Fruit fly (Drosophila melanogaster): Measurements from ENCODE around the gene RhoGAP71E.

The RhoGAP71E gene

DNA sequence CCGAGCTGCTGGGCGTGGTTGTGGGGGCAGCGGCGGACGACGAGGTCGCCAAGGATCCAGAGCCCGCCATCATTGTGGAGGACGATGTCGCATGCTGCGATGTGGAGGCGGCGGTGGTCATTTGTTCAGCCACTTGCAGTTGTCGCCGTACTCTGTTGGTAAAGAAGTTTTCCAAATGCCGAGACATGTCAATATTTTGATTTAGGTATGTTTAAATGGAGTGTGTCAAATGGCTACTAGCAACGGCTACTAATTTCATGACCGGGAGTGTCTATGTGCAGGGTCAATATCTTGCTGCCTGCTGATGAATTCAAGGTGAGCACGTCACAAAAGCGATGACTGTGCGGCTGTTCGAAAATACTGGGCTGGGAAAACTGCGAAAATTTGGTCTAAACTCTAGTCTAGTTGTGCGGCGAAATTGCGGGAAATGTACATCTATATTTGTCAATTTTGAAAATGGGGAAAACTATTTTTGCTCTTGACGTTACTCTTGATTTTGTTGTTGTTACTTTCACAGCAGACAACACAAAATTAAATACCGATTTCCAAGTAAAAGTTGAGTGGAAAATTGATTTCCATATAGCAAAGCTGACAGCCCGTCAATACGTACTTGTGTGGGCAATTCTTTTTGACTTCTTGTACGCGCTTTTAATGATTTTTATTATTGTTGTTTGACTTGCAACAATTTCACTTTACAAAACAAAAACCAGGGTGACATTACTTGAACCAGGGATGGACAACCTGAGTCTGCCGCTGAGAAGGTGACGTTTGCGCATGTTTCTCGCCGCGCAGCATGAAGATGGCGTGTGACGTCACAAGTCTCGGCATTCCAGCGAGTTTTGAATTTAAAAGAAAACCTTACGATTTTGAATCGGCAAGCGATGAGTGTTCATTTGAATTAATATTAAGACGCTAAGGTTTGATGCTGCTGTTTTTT is 947 bp upstream of the RhoGAP71E start, which contains the start of gene CG7656 (continued):
- TF ChIP-seq emc (GFP tag; optimal IDR thresholded peaks at IDR 0.05) (peak; percentile 47), CkIIα-i1 (GFP tag; IDR thresholded peaks at IDR 0.05) (no peak), CG12236 (GFP tag; optimal IDR thresholded peaks at IDR 0.05) (peak; percentile 37), Adf1 (GFP tag; IDR thresholded peaks at IDR 0.05) (no peak), toy (GFP tag; IDR thresholded peaks at IDR 0.05) (no peak), tll (GFP tag; optimal IDR thresholded peaks at IDR 0.05) (peak in 1 of 2 experiments; percentile 36), Dek (tag; optimal IDR thresholded peaks at IDR 0.05) (peak; percentile 66), bcd (GFP tag; optimal IDR thresholded peaks at IDR 0.05) (peak; percentile 32), phol (tag; optimal IDR thresholded peaks at IDR 0.05) (peak; percentile 41), CG2875 (GFP tag; optimal IDR thresholded peaks at IDR 0.05) (peak; percentile 35), CG11560 (tag; IDR thresholded peaks at IDR 0.05) (no peak), da (GFP tag; optimal IDR thresholded peaks at IDR 0.05) (peak; percentile 43), ase (GFP tag; IDR thresholded peaks at IDR 0.05) (peak; percentile 28; the same call in 1 of the 3 replicates), chn (GFP tag; optimal IDR thresholded peaks at IDR 0.05) (peak; percentile 83), pros (GFP tag; optimal IDR thresholded peaks at IDR 0.05) (no peak), Dref (GFP tag; IDR thresholded peaks at IDR 0.05) (no peak), dpn (GFP tag; optimal IDR thresholded peaks at IDR 0.05) (peak; percentile 68 to 78), ato (GFP tag; IDR thresholded peaks at IDR 0.05; ENCODE audit: partially characterized antibody) (no peak), ro (GFP tag; IDR thresholded peaks at IDR 0.05) (no peak), YL-1 (GFP tag; optimal IDR thresholded peaks at IDR 0.05) (peak; percentile 66), gce (GFP tag; IDR thresholded peaks at IDR 0.05) (peak; percentile 60; the same call in 1 of the 3 replicates), CG16815 (GFP tag; optimal IDR thresholded peaks at IDR 0.05) (peak; percentile 47), Jarid2 (GFP tag; optimal IDR thresholded peaks at IDR 0.05) (no peak), CTCF (GFP tag; optimal IDR thresholded peaks at IDR 0.05) (no peak), Ada2b (GFP tag; IDR thresholded peaks at IDR 0.05) (peak; percentile 60; the same call in 1 of the 2 replicates), CG10543 (GFP tag; optimal IDR thresholded peaks at IDR 0.05) (no peak), Dp (GFP tag; optimal IDR thresholded peaks at IDR 0.05) (peak; percentile 39), CG1233 (GFP tag; optimal IDR thresholded peaks at IDR 0.05) (no peak), aop (GFP tag; IDR thresholded peaks at IDR 0.05) (peak; percentile 54; the same call in 1 of the 2 replicates), CG33213 (GFP tag; optimal IDR thresholded peaks at IDR 0.05) (peak; percentile 71), pum (GFP tag; optimal IDR thresholded peaks at IDR 0.05) (peak; percentile 84), Tbp (GFP tag; optimal IDR thresholded peaks at IDR 0.05) (no peak), wek (GFP tag; optimal IDR thresholded peaks at IDR 0.05) (peak; percentile 17), CG18619 (GFP tag; optimal IDR thresholded peaks at IDR 0.05) (no peak), jumu (GFP tag; optimal IDR thresholded peaks at IDR 0.05) (peak; percentile 78), Xrp1 (GFP tag; IDR thresholded peaks at IDR 0.05) (peak; percentile 61; the same call in 1 of the 2 replicates), CG4328 (GFP tag; optimal IDR thresholded peaks at IDR 0.05) (no peak), Dbx (GFP tag; IDR thresholded peaks at IDR 0.05) (peak; percentile 64; the same call in 2 of the 3 replicates), CG33557 (GFP tag; optimal IDR thresholded peaks at IDR 0.05) (peak; percentile 28), H15 (GFP tag; IDR thresholded peaks at IDR 0.05) (peak; percentile 31; the same call in 1 of the 3 replicates), tx (GFP tag; optimal IDR thresholded peaks at IDR 0.05) (peak; percentile 67), ssp (GFP tag; IDR thresholded peaks at IDR 0.05) (peak; percentile 40), CG17385 (GFP tag; optimal IDR thresholded peaks at IDR 0.05) (peak; percentile 27), CG32767 (GFP tag; IDR thresholded peaks at IDR 0.05) (0 out of 2 replicates have a peak, but pooled peaks have one; percentile 50), Dip3 (GFP tag; optimal IDR thresholded peaks at IDR 0.05) (peak; percentile 59), crp (GFP tag; optimal IDR thresholded peaks at IDR 0.05) (peak in 1 of 2 experiments; percentile 29), ems (GFP tag; optimal IDR thresholded peaks at IDR 0.05) (peak; percentile 85), Bdp1 (GFP tag; optimal IDR thresholded peaks at IDR 0.05) (peak; percentile 64), CoRest (tag; optimal IDR thresholded peaks at IDR 0.05) (peak; percentile 2)

Measured in whole organism, embryonic.